Worm (Caenorhabditis elegans) whole organism, L4 larva: ENCODE measurements around the gene Y47D7A.15.
A peak's percentile ranks its signal among the peaks of the same experiment; 100 is the strongest.

Experiments used
- F26F4.8 ChIP-seq: fragments of 200-800 bp; sonication (Bioruptor generic); conservative IDR thresholded peaks from 2 replicates; pipeline ENCODE4 v1.3.6; 2022; ENCODE audit warnings: missing genetic modification characterization, missing compliant biosample characterization
- F44E2.7 ChIP-seq: fragments of 200-800 bp; sonication (Bioruptor generic); IDR thresholded peaks from 2 replicates; pipeline ENCODE4 v2.1.2; 2022; ENCODE audit warnings: missing genetic modification characterization, missing compliant biosample characterization
- Y75B8A.6 ChIP-seq: fragments of 200-800 bp; sonication (Bioruptor generic); IDR thresholded peaks from 2 replicates; pipeline ENCODE4 v1.3.6; 2022; ENCODE audit warnings: missing genetic modification reagents, missing genetic modification characterization, missing compliant biosample characterization
- aha-1 ChIP-seq: fragments of 150-350 bp; peaks from one replicate; lab custom pipeline; 2014; ENCODE audit warnings: missing biosample characterization, missing genetic modification characterization
- ceh-20 ChIP-seq: fragments of 200-800 bp; sonication (Bioruptor generic); IDR thresholded peaks from 2 replicates; pipeline ENCODE4 v1.3.6; 2022; ENCODE audit warnings: missing genetic modification reagents, missing genetic modification characterization, missing compliant biosample characterization
- ces-1 ChIP-seq: fragments of 150-350 bp; sonication (generic microtip); optimal IDR thresholded peaks from 4 replicates; lab custom pipeline; 2014; ENCODE audit warnings: missing biosample characterization, missing genetic modification reagents, missing genetic modification characterization
- cey-2 ChIP-seq: sonication (generic microtip); optimal IDR thresholded peaks from 3 replicates; lab custom pipeline; 2017; ENCODE audit warnings: missing genetic modification characterization, mild to moderate bottlenecking, missing compliant biosample characterization, antibody characterized with exemption, borderline replicate concordance; ENCODE audit not compliant: insufficient read depth
- ctbp-1 ChIP-seq: fragments of 200-800 bp; sonication (Bioruptor generic); IDR thresholded peaks from 2 replicates; pipeline ENCODE4 v1.3.6; 2022; ENCODE audit warnings: missing genetic modification reagents, missing genetic modification characterization, missing compliant biosample characterization
- daf-12 ChIP-seq: fragments of 150-350 bp; optimal IDR thresholded peaks from 2 replicates; lab custom pipeline; 2014; ENCODE audit warnings: missing biosample characterization, missing genetic modification reagents, missing genetic modification characterization
- dmd-6 ChIP-seq: fragments of 200-800 bp; sonication (Bioruptor generic); IDR thresholded peaks from 2 replicates; pipeline ENCODE4 v1.3.6; 2022; ENCODE audit warnings: missing genetic modification reagents, missing genetic modification characterization, missing compliant biosample characterization
- dmd-8 ChIP-seq: fragments of 200-800 bp; sonication (Bioruptor generic); IDR thresholded peaks from 2 replicates; pipeline ENCODE4 v1.3.6; 2022; ENCODE audit warnings: missing genetic modification characterization, missing compliant biosample characterization
- duxl-1 ChIP-seq: sonication (generic microtip); optimal IDR thresholded peaks from 2 replicates; lab custom pipeline; 2016; ENCODE audit warnings: mild to moderate bottlenecking, missing genetic modification characterization, moderate library complexity, missing compliant biosample characterization; ENCODE audit not compliant: poor library complexity
- egl-43 ChIP-seq: fragments of 200-800 bp; sonication (Bioruptor generic); IDR thresholded peaks from 2 replicates; pipeline ENCODE4 v1.3.6; 2022; ENCODE audit warnings: missing genetic modification reagents, missing genetic modification characterization, missing compliant biosample characterization
- fos-1 ChIP-seq: fragments of 150-350 bp; optimal IDR thresholded peaks from 2 replicates; lab custom pipeline; 2014; ENCODE audit warnings: missing biosample characterization, missing genetic modification characterization
- hlh-30 ChIP-seq: sonication (generic microtip); optimal IDR thresholded peaks from 2 replicates; lab custom pipeline; 2017; ENCODE audit warnings: antibody characterized with exemption, mild to moderate bottlenecking, missing genetic modification characterization, missing compliant biosample characterization; ENCODE audit not compliant: insufficient read depth
- hmg-1.1 ChIP-seq: fragments of 200-800 bp; sonication (Bioruptor generic); IDR thresholded peaks from 2 replicates; pipeline ENCODE4 v1.3.6; 2022; ENCODE audit warnings: missing genetic modification reagents, missing genetic modification characterization, missing compliant biosample characterization
- jun-1 ChIP-seq: fragments of 150-350 bp; optimal IDR thresholded peaks from 2 replicates; lab custom pipeline; 2014; ENCODE audit warnings: missing biosample characterization, missing genetic modification reagents, missing genetic modification characterization
- lin-15B ChIP-seq: fragments of 150-350 bp; sonication (generic microtip); optimal IDR thresholded peaks from 3 replicates; lab custom pipeline; 2014; ENCODE audit warnings: missing biosample characterization, missing genetic modification characterization
- lir-3 ChIP-seq: sonication (generic microtip); optimal IDR thresholded peaks from 2 replicates; lab custom pipeline; 2016; ENCODE audit warnings: mild to moderate bottlenecking, missing genetic modification characterization, missing compliant biosample characterization
- madf-5 ChIP-seq, 2 experiments: fragments of 200-800 bp; sonication (Bioruptor generic); IDR thresholded peaks; 2 replicates each; pipeline ENCODE4 v1.3.6; 2022; ENCODE audit warnings: missing compliant biosample characterization in 2 of 2, missing genetic modification characterization in 2 of 2
- mdl-1 ChIP-seq, 2 experiments: fragments of 150-350 bp in 1 of 2; sonication (generic microtip) in 1 of 2; optimal IDR thresholded peaks; 2 replicates each; lab custom pipeline; 2014 to 2017; ENCODE audit warnings: missing biosample characterization in 2 of 2, missing genetic modification characterization in 2 of 2
- mep-1 ChIP-seq: fragments of 150-350 bp; sonication (generic microtip); optimal IDR thresholded peaks from 3 replicates; lab custom pipeline; 2014; ENCODE audit warnings: missing biosample characterization, missing genetic modification characterization
- mxl-2 ChIP-seq: fragments of 200-800 bp; sonication (Bioruptor generic); conservative IDR thresholded peaks from 2 replicates; pipeline ENCODE4 v1.3.6; 2022; ENCODE audit warnings: missing genetic modification reagents, missing genetic modification characterization, missing compliant biosample characterization
- nhr-10 ChIP-seq: fragments of 150-350 bp; optimal IDR thresholded peaks from 2 replicates; lab custom pipeline; 2014; ENCODE audit warnings: missing biosample characterization, missing genetic modification characterization
- nhr-11 ChIP-seq: fragments of 150-350 bp; optimal IDR thresholded peaks from 2 replicates; lab custom pipeline; 2014; ENCODE audit warnings: missing biosample characterization, missing genetic modification characterization
- nhr-237 ChIP-seq: sonication (generic microtip); optimal IDR thresholded peaks from 2 replicates; lab custom pipeline; 2017; ENCODE audit warnings: missing biosample characterization, missing genetic modification characterization
- nhr-25 ChIP-seq: sonication (generic microtip); optimal IDR thresholded peaks from 2 replicates; lab custom pipeline; 2017; ENCODE audit warnings: missing genetic modification characterization, mild to moderate bottlenecking, missing compliant biosample characterization, antibody characterized with exemption, moderate library complexity, borderline replicate concordance; ENCODE audit not compliant: insufficient read depth
- nhr-28 ChIP-seq: fragments of 150-350 bp; optimal IDR thresholded peaks from 2 replicates; lab custom pipeline; 2014; ENCODE audit warnings: missing biosample characterization, missing genetic modification characterization
- nhr-48 ChIP-seq: sonication (generic microtip); optimal IDR thresholded peaks from 2 replicates; lab custom pipeline; 2016; ENCODE audit warnings: mild to moderate bottlenecking, missing genetic modification characterization, missing compliant biosample characterization
- nhr-76 ChIP-seq: fragments of 150-350 bp; optimal IDR thresholded peaks from 2 replicates; lab custom pipeline; 2014; ENCODE audit warnings: missing biosample characterization, missing genetic modification characterization
- nhr-77 ChIP-seq: fragments of 150-350 bp; optimal IDR thresholded peaks from 2 replicates; lab custom pipeline; 2014; ENCODE audit warnings: missing biosample characterization, missing genetic modification characterization
- php-3 ChIP-seq: fragments of 200-800 bp; sonication (Bioruptor generic); IDR thresholded peaks from 2 replicates; pipeline ENCODE4 v1.3.6; 2022; ENCODE audit warnings: missing genetic modification reagents, missing genetic modification characterization, missing compliant biosample characterization
- pqm-1 ChIP-seq: sonication (generic microtip); optimal IDR thresholded peaks from 2 replicates; lab custom pipeline; 2017; ENCODE audit warnings: missing biosample characterization, missing genetic modification characterization
- saeg-2 ChIP-seq: fragments of 200-800 bp; sonication (Bioruptor generic); IDR thresholded peaks from 2 replicates; pipeline ENCODE4 v1.3.6; 2022; ENCODE audit warnings: missing genetic modification reagents, missing genetic modification characterization, missing compliant biosample characterization
- skn-1 ChIP-seq: fragments of 150-350 bp; optimal IDR thresholded peaks from 2 replicates; lab custom pipeline; 2014; ENCODE audit warnings: missing biosample characterization, missing genetic modification characterization
- snpc-1.2 ChIP-seq: fragments of 200-800 bp; sonication (Bioruptor generic); IDR thresholded peaks from 2 replicates; pipeline ENCODE4 v1.3.6; 2022; ENCODE audit warnings: missing genetic modification reagents, missing genetic modification characterization, missing compliant biosample characterization
- unc-39 ChIP-seq: sonication (generic microtip); optimal IDR thresholded peaks from 2 replicates; lab custom pipeline; 2017; ENCODE audit warnings: missing biosample characterization, missing genetic modification characterization
- unc-62 ChIP-seq, 3 experiments: fragments of 150-350 bp in 1 of 3; sonication (generic microtip); optimal IDR thresholded peaks in 2 of 3; peaks in 1 of 3; 1 replicate in 1 of 3; 2 replicates in 2 of 3; lab custom pipeline; 2014 to 2017; ENCODE audit warnings: missing biosample characterization in 3 of 3, missing genetic modification characterization in 3 of 3, missing genetic modification reagents in 3 of 3, missing genotype in 1 of 3
- zag-1 ChIP-seq: fragments of 150-350 bp; optimal IDR thresholded peaks from 2 replicates; lab custom pipeline; 2014; ENCODE audit warnings: missing biosample characterization, missing genetic modification characterization
- zip-2 ChIP-seq: fragments of 150-350 bp; optimal IDR thresholded peaks from 2 replicates; lab custom pipeline; 2014; ENCODE audit warnings: missing biosample characterization, missing genetic modification characterization
- ztf-11 ChIP-seq: fragments of 150-350 bp; optimal IDR thresholded peaks from 2 replicates; lab custom pipeline; 2014; ENCODE audit warnings: missing biosample characterization, missing genetic modification characterization

Y47D7A.15 gene

ce11 chrV:4442749-4443381 is 9.9 kb upstream of the Y47D7A.15 start, which contains the start of gene rft-1:
Gene rft-1 (minus strand): TSS chrV:4443223.
- TF ChIP-seq ctbp-1 (no peak), mdl-1 (tag; optimal IDR thresholded peaks at IDR 0.05; lab: Kevin White, UChicago) (no peak), ceh-20 (GFP tag; lab: Robert Waterston, UW) (no peak), fos-1 (tag; lab: Kevin White, UChicago) (no peak), unc-62 (GFP tag; optimal IDR thresholded peaks at IDR 0.05 in 1 of 2; lab: Kevin White, UChicago) (peak in 1 of 2 experiments; percentile 92), unc-62 (tag; optimal IDR thresholded peaks at IDR 0.05; lab: Kevin White, UChicago) (no peak), nhr-25 (no peak), zag-1 (tag; lab: Kevin White, UChicago) (no peak), aha-1 (tag; lab: Kevin White, UChicago) (peak; percentile 25), cey-2 (no peak), daf-12 (no peak), Y75B8A.6 (no peak), mep-1 (tag; lab: Kevin White, UChicago) (no peak), php-3 (GFP tag; lab: Robert Waterston, UW) (no peak), duxl-1 (tag; lab: Kevin White, UChicago) (no peak), hlh-30 (tag; lab: Kevin White, UChicago) (no peak), F26F4.8 (GFP tag; lab: Robert Waterston, UW) (no peak), ces-1 (GFP tag; lab: Kevin White, UChicago) (no peak), nhr-10 (tag; lab: Kevin White, UChicago) (no peak), egl-43 (GFP tag; lab: Robert Waterston, UW) (no peak), jun-1 (tag; lab: Kevin White, UChicago) (no peak), pqm-1 (peak; percentile 68), nhr-77 (tag; lab: Kevin White, UChicago) (peak; percentile 20), skn-1 (tag; lab: Kevin White, UChicago) (no peak), dmd-8 (GFP tag; lab: Robert Waterston, UW) (no peak), ztf-11 (tag; lab: Kevin White, UChicago) (no peak), nhr-48 (tag; lab: Kevin White, UChicago) (no peak), nhr-11 (tag; lab: Kevin White, UChicago) (no peak), nhr-28 (tag; lab: Kevin White, UChicago) (peak; percentile 58), mxl-2 (GFP tag; lab: Robert Waterston, UW) (no peak), hmg-1.1 (GFP tag; lab: Robert Waterston, UW) (no peak), lir-3 (tag; lab: Kevin White, UChicago) (no peak), nhr-76 (tag; lab: Kevin White, UChicago) (no peak), lin-15B (tag; lab: Kevin White, UChicago) (no peak), F44E2.7 (GFP tag; lab: Robert Waterston, UW) (no peak), snpc-1.2 (GFP tag; lab: Robert Waterston, UW) (no peak), nhr-237 (tag; lab: Kevin White, UChicago) (no peak), dmd-6 (GFP tag; lab: Robert Waterston, UW) (peak; percentile 20; the same call in 1 of the 2 replicates), zip-2 (tag; lab: Kevin White, UChicago) (no peak), madf-5 (GFP tag; IDR thresholded peaks at IDR 0.05; lab: Robert Waterston, UW) (no peak), saeg-2 (GFP tag; lab: Robert Waterston, UW) (no peak)

ce11 chrV:4437215-4437614 is 4.2 kb upstream of the Y47D7A.15 start:
- TF ChIP-seq mep-1 (tag; lab: Kevin White, UChicago): no peak
- no peak for TF ChIP-seq unc-39
- TF ChIP-seq fos-1 (tag; lab: Kevin White, UChicago): no peak
- TF ChIP-seq unc-62 (GFP tag; optimal IDR thresholded peaks at IDR 0.05 in 1 of 2; lab: Kevin White, UChicago): peak in 1 of 2 experiments; percentile 84
- no peak for TF ChIP-seq unc-62 (tag; optimal IDR thresholded peaks at IDR 0.05; lab: Kevin White, UChicago)
- TF ChIP-seq lin-15B (tag; lab: Kevin White, UChicago): no peak
